Worm (Caenorhabditis elegans): ENCODE results near the gene C33F10.14.
"Not testable (repeated sequence)": the region's sequence is repeated elsewhere in the genome, so short reads cannot be mapped to it uniquely, and the experiment has no call there.

Gene C33F10.14

DNA sequence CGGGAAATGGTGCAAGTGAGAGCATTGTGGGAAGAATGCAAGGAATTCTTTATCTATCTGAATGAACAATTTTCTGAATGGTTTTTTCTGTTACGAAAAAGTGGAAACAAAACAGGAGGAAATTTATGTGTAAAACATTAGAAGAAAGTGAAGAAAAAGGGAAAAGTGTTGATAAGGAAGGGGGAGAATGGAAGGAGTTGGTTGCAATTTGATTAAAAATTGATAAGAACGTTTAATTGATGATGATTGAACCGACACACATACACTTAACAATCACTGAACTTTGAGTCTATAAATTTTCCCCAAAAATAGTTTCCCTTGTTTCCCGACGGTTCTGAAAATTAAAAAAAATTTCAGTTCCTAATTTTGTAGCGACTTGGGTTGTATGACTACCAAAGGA, 5.7 kb downstream of the C33F10.14 start:
- no peak for TF ChIP-seq cog-1 (tag; optimal IDR thresholded peaks at IDR 0.05)
- no peak for TF ChIP-seq ref-1 (GFP tag; conservative IDR thresholded peaks at IDR 0.05)
- TF ChIP-seq tab-1 (GFP tag; IDR thresholded peaks at IDR 0.05): no peak
- no peak for TF ChIP-seq ztf-23 (GFP tag; IDR thresholded peaks at IDR 0.05)
- no peak for TF ChIP-seq flt-1 (GFP tag; IDR thresholded peaks at IDR 0.05)

DNA sequence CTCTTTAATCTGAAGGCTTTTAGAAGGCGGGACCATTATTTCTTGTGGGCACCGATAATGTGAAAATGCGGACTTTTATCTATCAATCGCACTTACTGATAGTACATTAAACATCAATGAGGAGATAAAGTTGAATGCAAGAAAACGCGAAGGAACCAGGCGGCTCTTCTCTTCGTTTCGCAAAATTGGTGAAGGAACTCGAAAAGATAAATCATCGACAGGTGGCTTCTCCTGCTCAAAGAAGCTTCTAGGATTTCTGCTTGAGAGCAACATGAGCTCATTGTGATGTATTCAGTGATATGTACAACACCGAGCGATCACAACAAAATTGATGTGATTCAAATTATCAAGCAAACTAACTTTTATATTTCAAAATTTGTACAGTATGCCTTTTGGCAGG, 8.6 kb downstream of the C33F10.14 start:
- TF ChIP-seq cog-1 (tag; optimal IDR thresholded peaks at IDR 0.05): no peak
- no peak for TF ChIP-seq ref-1 (GFP tag; conservative IDR thresholded peaks at IDR 0.05)
- no peak for TF ChIP-seq flt-1 (GFP tag; IDR thresholded peaks at IDR 0.05)
- no peak for TF ChIP-seq med-1 (GFP tag; optimal IDR thresholded peaks at IDR 0.05; ENCODE audit: insufficient read depth)
- no peak for TF ChIP-seq T22C8.4 (GFP tag; IDR thresholded peaks at IDR 0.05)
- TF ChIP-seq ztf-29 (GFP tag; IDR thresholded peaks at IDR 0.05): no peak
- no peak for TF ChIP-seq klf-2 (GFP tag; conservative IDR thresholded peaks at IDR 0.05)
- TF ChIP-seq tab-1 (GFP tag; IDR thresholded peaks at IDR 0.05): no peak
- TF ChIP-seq ztf-23 (GFP tag; IDR thresholded peaks at IDR 0.05): no peak

ce11 chrII:4806261-4806660, 9.1 kb downstream of the C33F10.14 start:
- TF ChIP-seq T22C8.4 (GFP tag; IDR thresholded peaks at IDR 0.05): no peak
- no peak for TF ChIP-seq ztf-29 (GFP tag; IDR thresholded peaks at IDR 0.05)
- no peak for TF ChIP-seq cog-1 (tag; optimal IDR thresholded peaks at IDR 0.05)
- TF ChIP-seq med-1 (GFP tag; optimal IDR thresholded peaks at IDR 0.05; ENCODE audit: insufficient read depth): no peak
- no peak for TF ChIP-seq ztf-23 (GFP tag; IDR thresholded peaks at IDR 0.05)
- no peak for TF ChIP-seq klf-2 (GFP tag; conservative IDR thresholded peaks at IDR 0.05)
- no peak for TF ChIP-seq flt-1 (GFP tag; IDR thresholded peaks at IDR 0.05)
- no peak for TF ChIP-seq ref-1 (GFP tag; conservative IDR thresholded peaks at IDR 0.05)
- TF ChIP-seq tab-1 (GFP tag; IDR thresholded peaks at IDR 0.05): no peak

DNA sequence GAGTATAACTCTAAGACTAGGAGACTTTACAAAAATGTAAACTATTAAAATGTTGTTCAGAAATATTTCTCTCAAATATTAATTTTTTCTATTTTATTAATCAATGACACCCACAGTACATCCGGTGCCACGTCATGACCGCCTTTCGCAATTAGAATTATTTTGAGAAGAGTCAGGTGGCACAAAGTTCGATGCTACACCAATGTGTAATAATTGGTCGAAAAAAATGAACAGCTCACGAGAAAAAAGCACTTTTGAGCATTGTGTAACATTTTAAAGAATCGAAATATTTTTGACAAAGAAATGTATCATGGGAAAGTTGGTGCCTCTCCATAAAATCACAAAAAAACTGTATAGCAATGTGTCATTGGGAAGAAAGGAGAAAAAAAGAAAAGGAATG, 9.6 kb downstream of the C33F10.14 start:
- TF ChIP-seq flt-1 (GFP tag; IDR thresholded peaks at IDR 0.05): no peak
- no peak for TF ChIP-seq cog-1 (tag; optimal IDR thresholded peaks at IDR 0.05)
- no peak for TF ChIP-seq med-1 (GFP tag; optimal IDR thresholded peaks at IDR 0.05; ENCODE audit: insufficient read depth)
- no peak for TF ChIP-seq ztf-23 (GFP tag; IDR thresholded peaks at IDR 0.05)
- no peak for TF ChIP-seq ref-1 (GFP tag; conservative IDR thresholded peaks at IDR 0.05)
- no peak for TF ChIP-seq T22C8.4 (GFP tag; IDR thresholded peaks at IDR 0.05)
- no peak for TF ChIP-seq klf-2 (GFP tag; conservative IDR thresholded peaks at IDR 0.05)
- no peak for TF ChIP-seq tab-1 (GFP tag; IDR thresholded peaks at IDR 0.05)
- no peak for TF ChIP-seq ztf-29 (GFP tag; IDR thresholded peaks at IDR 0.05)

DNA sequence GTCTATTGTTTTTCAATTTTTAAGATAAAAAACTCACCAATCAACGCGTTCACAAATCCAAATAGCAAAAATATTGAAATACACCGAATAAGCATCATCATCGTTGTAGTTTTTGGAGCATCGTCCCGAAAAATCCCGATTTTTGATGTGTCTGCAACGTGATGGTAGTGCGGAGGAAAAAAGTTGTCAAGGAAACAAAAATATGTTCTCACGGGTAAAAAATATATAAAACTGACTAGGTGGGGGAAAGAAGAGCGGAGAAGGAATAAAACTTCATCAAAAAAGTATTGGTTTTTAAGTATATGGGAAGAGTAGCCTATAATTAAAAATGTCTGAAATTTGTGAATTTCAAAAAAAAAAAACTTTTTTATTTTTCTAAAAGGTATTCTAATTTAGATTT, 14.8 kb downstream of the C33F10.14 start, which contains the start of gene rig-6:
Gene rig-6, minus strand, starts transcription at position 101 of the 400 bp plus-strand sequence.
- TF ChIP-seq ztf-29 (GFP tag; IDR thresholded peaks at IDR 0.05): no peak
- no peak for TF ChIP-seq klf-2 (GFP tag; conservative IDR thresholded peaks at IDR 0.05)
- no peak for TF ChIP-seq T22C8.4 (GFP tag; IDR thresholded peaks at IDR 0.05)
- TF ChIP-seq tab-1 (GFP tag; IDR thresholded peaks at IDR 0.05): no peak
- TF ChIP-seq ref-1 (GFP tag; conservative IDR thresholded peaks at IDR 0.05): no peak
- TF ChIP-seq med-1 (GFP tag; optimal IDR thresholded peaks at IDR 0.05; ENCODE audit: insufficient read depth): no peak
- TF ChIP-seq ztf-23 (GFP tag; IDR thresholded peaks at IDR 0.05): no peak
- TF ChIP-seq flt-1 (GFP tag; IDR thresholded peaks at IDR 0.05): no peak
- no peak for TF ChIP-seq cog-1 (tag; optimal IDR thresholded peaks at IDR 0.05)

- no peak for TF ChIP-seq tab-1 (GFP tag; IDR thresholded peaks at IDR 0.05)
- no peak for TF ChIP-seq flt-1 (GFP tag; IDR thresholded peaks at IDR 0.05)
- TF ChIP-seq T22C8.4 (GFP tag; IDR thresholded peaks at IDR 0.05): no peak
- no peak for TF ChIP-seq cog-1 (tag; optimal IDR thresholded peaks at IDR 0.05)
- no peak for TF ChIP-seq ztf-29 (GFP tag; IDR thresholded peaks at IDR 0.05)
Observed at ce11 chrII:4815356-4815755, 18.2 kb downstream of the C33F10.14 start.

ce11 chrII:4818780-4819179, 21.6 kb downstream of the C33F10.14 start:
- no peak for TF ChIP-seq ztf-23 (GFP tag; IDR thresholded peaks at IDR 0.05)
- no peak for TF ChIP-seq flt-1 (GFP tag; IDR thresholded peaks at IDR 0.05)
- no peak for TF ChIP-seq ztf-29 (GFP tag; IDR thresholded peaks at IDR 0.05)
- no peak for TF ChIP-seq tab-1 (GFP tag; IDR thresholded peaks at IDR 0.05)
- TF ChIP-seq med-1 (GFP tag; optimal IDR thresholded peaks at IDR 0.05; ENCODE audit: insufficient read depth): no peak
- no peak for TF ChIP-seq klf-2 (GFP tag; conservative IDR thresholded peaks at IDR 0.05)
- TF ChIP-seq cog-1 (tag; optimal IDR thresholded peaks at IDR 0.05): no peak
- no peak for TF ChIP-seq ref-1 (GFP tag; conservative IDR thresholded peaks at IDR 0.05)
- TF ChIP-seq T22C8.4 (GFP tag; IDR thresholded peaks at IDR 0.05): no peak

DNA sequence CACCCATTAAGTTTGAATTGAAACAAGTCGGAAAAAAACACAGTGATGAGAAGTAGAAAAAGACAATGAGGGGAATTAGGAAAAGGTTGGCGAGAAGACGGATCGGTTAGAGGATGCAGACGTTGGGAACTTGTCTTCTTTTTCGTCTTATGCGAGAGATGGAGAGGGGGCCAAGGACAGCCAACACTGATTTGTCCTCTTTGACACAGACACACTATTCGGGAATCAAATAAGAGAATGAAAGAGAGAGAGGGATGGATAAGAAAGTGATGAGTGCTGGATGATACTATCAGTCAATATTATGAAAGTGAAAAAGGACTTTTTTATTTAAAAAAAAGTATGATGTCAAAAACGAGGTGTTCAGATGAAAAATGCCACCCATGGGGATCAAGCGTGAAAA, 24.6 kb downstream of the C33F10.14 start, which contains the start of gene lact-5:
Gene lact-5, minus strand, starts transcription at position 1 of the 400 bp plus-strand sequence.
- TF ChIP-seq T22C8.4 (GFP tag; IDR thresholded peaks at IDR 0.05) (no peak), ztf-23 (GFP tag; IDR thresholded peaks at IDR 0.05) (no peak), ref-1 (GFP tag; conservative IDR thresholded peaks at IDR 0.05) (no peak), cog-1 (tag; optimal IDR thresholded peaks at IDR 0.05) (no peak), med-1 (GFP tag; optimal IDR thresholded peaks at IDR 0.05; ENCODE audit: insufficient read depth) (no peak), tab-1 (GFP tag; IDR thresholded peaks at IDR 0.05) (no peak), flt-1 (GFP tag; IDR thresholded peaks at IDR 0.05) (no peak), ztf-29 (GFP tag; IDR thresholded peaks at IDR 0.05) (no peak), klf-2 (GFP tag; conservative IDR thresholded peaks at IDR 0.05) (no peak)

DNA sequence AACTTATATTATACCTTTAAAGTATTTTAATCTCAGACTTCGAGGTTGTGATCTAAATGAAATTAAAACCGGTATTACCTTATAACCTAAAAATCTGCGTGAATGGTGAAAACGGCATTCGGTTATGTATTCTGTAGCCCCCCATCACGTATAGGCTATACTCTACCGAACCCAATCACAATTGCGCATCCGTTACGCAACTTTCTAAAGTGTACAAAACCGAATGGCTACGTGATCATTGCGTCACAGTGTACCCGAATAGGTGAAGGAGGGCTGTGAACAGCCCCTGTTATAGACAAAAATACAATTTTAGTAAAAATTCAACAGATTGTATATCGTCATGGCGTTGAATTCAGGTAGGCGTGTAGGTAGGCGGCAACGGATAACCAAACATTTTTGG, 25.4 kb downstream of the C33F10.14 start:
- TF ChIP-seq klf-2 (GFP tag; conservative IDR thresholded peaks at IDR 0.05): no peak
- TF ChIP-seq cog-1 (tag; optimal IDR thresholded peaks at IDR 0.05): no peak

DNA sequence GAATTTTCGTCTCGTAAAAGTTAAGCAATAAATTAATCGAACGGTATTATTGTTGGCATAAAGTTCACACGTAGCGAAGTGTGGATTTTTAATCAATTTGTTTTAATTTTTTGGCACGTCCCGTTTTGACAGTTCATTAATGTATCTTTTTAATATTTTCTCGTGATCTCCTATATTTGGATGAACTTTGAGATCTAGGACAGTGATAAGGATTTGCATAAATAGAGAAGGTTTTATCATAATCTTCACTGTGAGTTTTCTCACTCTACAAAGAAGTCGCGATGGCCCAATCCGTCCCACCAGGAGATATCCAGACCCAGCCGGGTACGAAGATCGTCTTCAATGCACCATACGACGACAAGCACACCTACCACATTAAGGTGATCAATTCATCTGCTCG, 28.0 kb downstream of the C33F10.14 start, which contains the start of the genes C33F10.8 and msp-40:
Gene C33F10.8, minus strand, starts transcription at position 101 of the 400 bp plus-strand sequence.
Gene msp-40, plus strand, starts transcription at position 282 of the 400 bp plus-strand sequence.
- TF ChIP-seq klf-2 (GFP tag; conservative IDR thresholded peaks at IDR 0.05); ztf-29 (GFP tag; IDR thresholded peaks at IDR 0.05); tab-1 (GFP tag; IDR thresholded peaks at IDR 0.05): not testable (repeated sequence)
